Worm (Caenorhabditis elegans) whole organism, early embryonic: ENCODE data around the gene gid-7.

Experiments used
- ama-1 ChIP-seq: fragments of 150-350 bp; optimal IDR thresholded peaks from 2 replicates; lab custom pipeline; 2014
- ets-7 ChIP-seq: sonication (generic microtip); optimal IDR thresholded peaks from 2 replicates; lab custom pipeline; 2016; ENCODE audit warnings: missing genotype, missing genetic modification characterization, missing compliant biosample characterization
- flt-1 ChIP-seq: fragments of 200-800 bp; sonication (Bioruptor generic); IDR thresholded peaks from 2 replicates; pipeline ENCODE4 v1.3.6; 2022; ENCODE audit warnings: missing genetic modification characterization, missing compliant biosample characterization
- hmbx-1 ChIP-seq: sonication (generic microtip); optimal IDR thresholded peaks from 2 replicates; lab custom pipeline; 2016; ENCODE audit warnings: mild to moderate bottlenecking, missing genetic modification characterization, missing compliant biosample characterization
- hnd-1 ChIP-seq: sonication (generic microtip); optimal IDR thresholded peaks from 2 replicates; lab custom pipeline; 2016; ENCODE audit warnings: missing genetic modification characterization, missing compliant biosample characterization
- scrt-1 ChIP-seq: fragments of 200-800 bp; sonication (Bioruptor generic); IDR thresholded peaks from 2 replicates; pipeline ENCODE4 v1.3.6; 2022; ENCODE audit warnings: missing genetic modification characterization, missing compliant biosample characterization
- tbx-11 ChIP-seq: fragments of 200-800 bp; sonication (Bioruptor generic); IDR thresholded peaks from 2 replicates; pipeline ENCODE4 v1.3.6; 2022; ENCODE audit warnings: missing genetic modification characterization, missing compliant biosample characterization

ce11 chrV:3759419-3759915, 2.6 kb upstream of the gid-7 start, which contains the start of gene chk-1:
- no peak for TF ChIP-seq tbx-11 (GFP tag; lab: Robert Waterston, UW)
- TF ChIP-seq flt-1 (GFP tag; lab: Robert Waterston, UW), result no peak
- no peak for TF ChIP-seq hnd-1 (tag; lab: Kevin White, UChicago)
- no peak for TF ChIP-seq ama-1 (lab: Kevin White, UChicago)
- no peak for TF ChIP-seq hmbx-1 (tag; lab: Kevin White, UChicago)
- no peak for TF ChIP-seq scrt-1
- no peak for TF ChIP-seq ets-7 (tag; lab: Kevin White, UChicago)
